Worm (Caenorhabditis elegans) whole organism, L3 larva: ENCODE data around the gene F53E10.6.

Source experiments
- egl-27 ChIP-seq: sonication (generic microtip); optimal IDR thresholded peaks from 4 replicates; lab custom pipeline; 2017; ENCODE audit warnings: missing biosample characterization, missing genetic modification reagents, missing genetic modification characterization
- eor-1 ChIP-seq, 2 experiments: fragments of 150-350 bp; optimal IDR thresholded peaks; 2 replicates each; lab custom pipeline; 2014 to 2018; ENCODE audit warnings: missing biosample characterization in 2 of 2, missing genetic modification characterization in 2 of 2
- fkh-10 ChIP-seq: sonication (generic microtip); optimal IDR thresholded peaks from 2 replicates; lab custom pipeline; 2017; ENCODE audit warnings: missing biosample characterization, missing genetic modification reagents, missing genetic modification characterization
- fos-1 ChIP-seq: fragments of 150-350 bp; optimal IDR thresholded peaks from 2 replicates; lab custom pipeline; 2014; ENCODE audit warnings: missing biosample characterization, missing genetic modification characterization
- lsy-12 ChIP-seq: sonication (generic microtip); optimal IDR thresholded peaks from 2 replicates; lab custom pipeline; 2016; ENCODE audit warnings: mild to moderate bottlenecking, missing genetic modification characterization, missing compliant biosample characterization
- nhr-11 ChIP-seq: fragments of 150-350 bp; optimal IDR thresholded peaks from 2 replicates; lab custom pipeline; 2014; ENCODE audit warnings: missing biosample characterization, missing genetic modification characterization
- nhr-23 ChIP-seq: fragments of 150-350 bp; optimal IDR thresholded peaks from 2 replicates; lab custom pipeline; 2014; ENCODE audit warnings: missing biosample characterization, missing genetic modification reagents, missing genetic modification characterization
- nhr-43 ChIP-seq: sonication (generic microtip); optimal IDR thresholded peaks from 2 replicates; lab custom pipeline; 2016; ENCODE audit warnings: mild to moderate bottlenecking, missing genetic modification characterization, missing compliant biosample characterization; ENCODE audit not compliant: poor library complexity, severe bottlenecking
- nhr-76 ChIP-seq: fragments of 150-350 bp; sonication (generic microtip); optimal IDR thresholded peaks from 5 replicates; lab custom pipeline; 2014; ENCODE audit warnings: missing biosample characterization, missing genetic modification characterization
- nhr-77 ChIP-seq: fragments of 150-350 bp; optimal IDR thresholded peaks from 2 replicates; lab custom pipeline; 2014; ENCODE audit warnings: missing biosample characterization, missing genetic modification characterization
- snpc-4 ChIP-seq: fragments of 150-350 bp; optimal IDR thresholded peaks from 2 replicates; lab custom pipeline; 2014; ENCODE audit warnings: missing biosample characterization, missing genetic modification characterization

ce11 chrV:2595720-2596119 lies 7.1 kb downstream of the F53E10.6 start:
- TF ChIP-seq snpc-4 (tag; lab: Kevin White, UChicago), result no peak
- TF ChIP-seq fos-1 (tag; lab: Kevin White, UChicago), result no peak
- TF ChIP-seq eor-1 (tag; optimal IDR thresholded peaks at IDR 0.05; lab: Kevin White, UChicago), result no peak
- TF ChIP-seq nhr-76 (tag; lab: Kevin White, UChicago), result no peak
- TF ChIP-seq egl-27 (tag; lab: Kevin White, UChicago), result no peak
- no peak for TF ChIP-seq fkh-10
- TF ChIP-seq nhr-23 (tag; lab: Kevin White, UChicago), result no peak
- no peak for TF ChIP-seq nhr-77 (tag; lab: Kevin White, UChicago)
- TF ChIP-seq nhr-43 (tag; lab: Kevin White, UChicago), result no peak
- no peak for TF ChIP-seq nhr-11 (tag; lab: Kevin White, UChicago)
- no peak for TF ChIP-seq lsy-12 (tag; lab: Kevin White, UChicago)
